Worm (Caenorhabditis elegans): Measurements from ENCODE around the gene unc-52.
A peak's percentile ranks its signal among the peaks of the same experiment; 100 is the strongest.

unc-52 gene

DNA sequence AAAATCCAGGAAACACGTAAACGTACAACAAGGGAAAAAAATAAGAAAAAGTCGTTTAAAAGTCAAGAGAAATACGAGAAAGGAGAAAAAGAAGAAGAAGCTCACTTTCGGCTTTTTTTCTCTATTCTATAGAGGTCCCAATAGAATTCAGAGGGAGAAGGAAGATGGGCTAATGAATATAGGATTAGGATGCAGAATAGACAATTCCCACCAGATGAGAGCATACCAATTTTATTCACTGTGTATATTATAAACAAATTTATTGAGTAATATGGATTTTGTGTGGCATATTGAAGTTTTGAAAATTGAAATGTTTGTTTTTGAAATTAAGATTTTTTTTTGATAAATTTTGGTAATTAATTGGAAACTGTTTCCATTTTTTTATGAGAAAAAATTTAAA lies 39.8 kb downstream of the unc-52 start:
- TF ChIP-seq unc-3 (GFP tag; conservative IDR thresholded peaks at IDR 0.05) (no peak), unc-3 (tag; optimal IDR thresholded peaks at IDR 0.05) (no peak), K02D7.2 (tag; optimal IDR thresholded peaks at IDR 0.05) (no peak), ets-4 (tag; optimal IDR thresholded peaks at IDR 0.05) (no peak), unc-42 (tag; optimal IDR thresholded peaks at IDR 0.05) (peak; percentile 59), mec-3 (tag; optimal IDR thresholded peaks at IDR 0.05; ENCODE audit: borderline replicate concordance) (no peak), ceh-2 (tag; optimal IDR thresholded peaks at IDR 0.05) (no peak)

DNA sequence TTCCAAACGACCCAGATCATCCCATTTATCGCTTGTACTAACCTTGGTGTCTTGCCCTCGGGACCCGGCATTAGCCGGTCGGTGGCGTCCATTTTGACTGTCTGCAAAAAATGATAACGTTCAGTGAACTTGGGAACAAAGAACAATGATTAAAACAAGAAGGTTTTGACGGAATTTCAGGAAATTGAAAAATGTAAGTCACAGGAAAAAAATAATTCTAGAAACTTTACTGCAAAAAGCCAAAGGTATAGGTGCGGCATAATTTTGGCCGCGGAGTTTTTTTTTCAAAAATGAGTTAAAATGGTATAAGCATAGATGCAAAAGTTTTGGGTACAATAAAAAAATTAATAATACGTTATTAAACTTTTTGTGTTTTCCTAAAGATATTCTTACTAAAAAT lies 40.3 kb downstream of the unc-52 start, which contains the start of gene atgp-2:
atgp-2 (minus strand) TSS at position 101 of the 400 bp plus-strand sequence.
- TF ChIP-seq ref-2 (tag; optimal IDR thresholded peaks at IDR 0.05), result no peak
- no peak for TF ChIP-seq K09A11.1 (tag; optimal IDR thresholded peaks at IDR 0.05; ENCODE audit: insufficient read depth)
- TF ChIP-seq dmd-4 (tag; optimal IDR thresholded peaks at IDR 0.05; ENCODE audit: borderline replicate concordance), result no peak
- TF ChIP-seq tbx-7 (tag; optimal IDR thresholded peaks at IDR 0.05), result no peak
- no peak for TF ChIP-seq hlh-30 (tag; optimal IDR thresholded peaks at IDR 0.05; ENCODE audit: insufficient read depth)
- TF ChIP-seq ceh-22 (tag; optimal IDR thresholded peaks at IDR 0.05), result no peak
- TF ChIP-seq pha-4 (tag; optimal IDR thresholded peaks at IDR 0.05), result no peak

DNA sequence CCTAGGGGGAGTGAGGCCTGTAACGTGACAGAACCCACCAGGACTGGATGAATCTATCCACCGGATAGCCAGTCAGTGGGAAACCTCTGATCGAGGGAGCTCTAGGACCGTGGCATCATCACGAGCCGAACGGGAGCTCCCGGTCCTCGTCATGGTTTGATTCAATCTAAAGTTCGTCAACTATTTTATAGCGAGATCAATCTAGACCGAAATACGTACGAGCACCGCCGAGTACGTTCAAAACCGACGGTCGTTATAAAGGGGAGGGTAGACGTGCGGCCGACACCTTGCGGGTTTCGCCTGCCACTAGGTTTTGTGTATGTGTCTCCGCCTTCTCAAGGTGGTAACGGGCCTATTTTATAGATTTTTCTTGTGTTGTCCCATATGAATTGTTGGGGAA lies 42.9 kb downstream of the unc-52 start:
- peak; percentile 19 for TF ChIP-seq elt-2 (tag; optimal IDR thresholded peaks at IDR 0.05)

DNA sequence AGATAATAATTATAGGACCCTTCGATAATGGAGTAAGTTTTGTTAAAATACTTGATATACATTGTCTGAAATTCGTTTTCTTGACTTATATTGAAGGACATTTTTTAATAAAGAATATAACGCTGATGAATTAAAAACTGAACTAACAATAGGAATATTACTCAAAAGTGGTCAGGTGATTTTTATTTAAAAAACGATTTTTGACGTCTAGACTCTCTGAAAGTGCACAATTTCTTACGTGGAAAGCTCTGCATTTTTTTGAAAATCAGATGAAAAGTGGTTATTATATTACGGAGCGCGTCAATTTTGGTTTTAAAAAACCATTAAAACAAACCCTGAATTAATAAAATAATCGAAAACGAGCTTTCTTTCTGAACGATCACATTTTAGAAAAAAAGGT lies 47.5 kb downstream of the unc-52 start, which contains the start of gene sre-13:
sre-13 (minus strand) TSS at position 101 of the 400 bp plus-strand sequence.
- TF ChIP-seq ceh-18 (tag; optimal IDR thresholded peaks at IDR 0.05) (no peak), ceh-24 (tag; optimal IDR thresholded peaks at IDR 0.05) (no peak), K02D7.2 (tag; optimal IDR thresholded peaks at IDR 0.05) (no peak), dmd-4 (tag; optimal IDR thresholded peaks at IDR 0.05; ENCODE audit: borderline replicate concordance) (no peak), hlh-15 (tag; optimal IDR thresholded peaks at IDR 0.05) (no peak), sox-2 (GFP tag; IDR thresholded peaks at IDR 0.05) (no peak), ceh-2 (tag; optimal IDR thresholded peaks at IDR 0.05) (no peak), unc-42 (tag; optimal IDR thresholded peaks at IDR 0.05) (no peak), Y22D7AL.16 (tag; optimal IDR thresholded peaks at IDR 0.05) (no peak), pqm-1 (tag; optimal IDR thresholded peaks at IDR 0.05) (no peak), pha-2 (tag; optimal IDR thresholded peaks at IDR 0.05) (no peak)

DNA sequence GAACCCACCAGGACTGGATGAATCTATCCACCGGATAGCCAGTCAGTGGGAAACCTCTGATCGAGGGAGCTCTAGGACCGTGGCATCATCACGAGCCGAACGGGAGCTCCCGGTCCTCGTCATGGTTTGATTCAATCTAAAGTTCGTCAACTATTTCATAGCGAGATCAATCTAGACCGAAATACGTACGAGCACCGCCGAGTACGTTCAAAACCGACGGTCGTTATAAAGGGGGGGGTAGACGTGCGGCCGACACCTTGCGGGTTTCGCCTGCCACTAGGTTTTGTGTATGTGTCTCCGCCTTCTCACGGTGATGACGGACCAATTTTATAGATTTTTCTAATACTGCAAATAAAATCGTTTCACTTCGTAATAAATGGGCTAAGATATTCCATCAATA lies 48.4 kb downstream of the unc-52 start:
- TF ChIP-seq ceh-45 (GFP tag; IDR thresholded peaks at IDR 0.05), result 0 out of 2 replicates have a peak, but pooled peaks have one; percentile 21

DNA sequence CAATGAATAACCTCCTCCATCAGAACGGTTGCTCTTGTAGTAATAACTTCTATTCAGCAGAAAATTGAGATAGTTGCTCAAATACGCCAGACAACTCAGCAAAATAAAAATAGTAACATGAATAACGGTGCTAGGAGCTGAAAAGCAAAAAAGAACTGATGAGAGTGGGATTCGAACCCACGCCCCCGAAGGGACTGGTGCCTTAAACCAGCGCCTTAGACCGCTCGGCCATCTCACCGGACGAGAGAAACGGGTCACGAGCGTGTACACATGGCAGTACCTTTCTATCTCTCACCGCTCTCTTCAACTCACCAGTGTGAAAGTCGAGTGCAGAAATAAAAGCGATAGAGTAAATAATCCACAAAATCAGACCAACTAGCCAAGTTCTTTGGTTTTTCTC lies 49.1 kb downstream of the unc-52 start:
- no peak for TF ChIP-seq pros-1 (tag; optimal IDR thresholded peaks at IDR 0.05)
- no peak for TF ChIP-seq ceh-30 (tag; optimal IDR thresholded peaks at IDR 0.05)
- TF ChIP-seq elt-2 (tag; optimal IDR thresholded peaks at IDR 0.05), result peak; percentile 52
- peak; percentile 34 for TF ChIP-seq npax-4 (tag; optimal IDR thresholded peaks at IDR 0.05)
- TF ChIP-seq unc-86 (tag; optimal IDR thresholded peaks at IDR 0.05), result peak; percentile 43
- peak; percentile 52 for TF ChIP-seq gmeb-2 (tag; optimal IDR thresholded peaks at IDR 0.05)
- peak; percentile 52 for TF ChIP-seq pha-2 (tag; optimal IDR thresholded peaks at IDR 0.05)
- TF ChIP-seq sox-2 (GFP tag; IDR thresholded peaks at IDR 0.05), result peak; percentile 65
- no peak for TF ChIP-seq ceh-22 (tag; optimal IDR thresholded peaks at IDR 0.05)
- TF ChIP-seq sdc-2 (tag; optimal IDR thresholded peaks at IDR 0.05), result peak; percentile 5
- TF ChIP-seq lim-6 (tag; optimal IDR thresholded peaks at IDR 0.05), result no peak
- TF ChIP-seq ceh-18 (tag; optimal IDR thresholded peaks at IDR 0.05), result peak; percentile 49
- TF ChIP-seq mec-3 (tag; optimal IDR thresholded peaks at IDR 0.05; ENCODE audit: borderline replicate concordance), result no peak
- peak; percentile 54 for TF ChIP-seq pat-9 (tag; optimal IDR thresholded peaks at IDR 0.05)
- TF ChIP-seq fkh-10 (GFP tag; optimal IDR thresholded peaks at IDR 0.05), result no peak
- TF ChIP-seq ceh-2 (tag; optimal IDR thresholded peaks at IDR 0.05), result no peak
- peak; percentile 46 for TF ChIP-seq fkh-6 (tag; optimal IDR thresholded peaks at IDR 0.05)
- TF ChIP-seq ztf-16 (tag; optimal IDR thresholded peaks at IDR 0.05), result peak; percentile 57
- TF ChIP-seq ceh-14 (tag; optimal IDR thresholded peaks at IDR 0.05), result peak; percentile 28
- TF ChIP-seq ttx-3 (tag; optimal IDR thresholded peaks at IDR 0.05), result peak; percentile 64
- peak; percentile 62 for TF ChIP-seq che-1 (tag; optimal IDR thresholded peaks at IDR 0.05)
- TF ChIP-seq pax-1 (tag; optimal IDR thresholded peaks at IDR 0.05), result no peak
- peak; percentile 39 for TF ChIP-seq madf-2 (tag; optimal IDR thresholded peaks at IDR 0.05)
- peak; percentile 26 for TF ChIP-seq dve-1 (tag; optimal IDR thresholded peaks at IDR 0.05)
- peak; percentile 62 for TF ChIP-seq hlh-30 (tag; optimal IDR thresholded peaks at IDR 0.05; ENCODE audit: insufficient read depth)
- TF ChIP-seq unc-55 (GFP tag; optimal IDR thresholded peaks at IDR 0.05), result no peak
- TF ChIP-seq nhr-232 (tag; optimal IDR thresholded peaks at IDR 0.05), result peak; percentile 72
- TF ChIP-seq ahr-1 (tag; optimal IDR thresholded peaks at IDR 0.05), result peak; percentile 1
